Fruit fly (Drosophila melanogaster) ovary, adult (tissue): ENCODE results near the gene CG14695.

ENCODE experiments used
- CG17801 ChIP-seq: fragments of 200-800 bp; optimal IDR thresholded peaks from 2 replicates; lab custom pipeline; 2019; ENCODE audit warnings: missing biosample characterization, mild to moderate bottlenecking, missing genetic modification characterization, moderate library complexity; ENCODE audit not compliant: partially characterized antibody

Gene CG14695

dm6 chr3R:10879219-10879618, at the start of gene CG14695:
Gene CG14695 (minus strand): TSS chr3R:10879319.
- TF ChIP-seq CG17801 (GFP tag; lab: Kevin White, UChicago), result no peak

- TF ChIP-seq CG17801 (GFP tag; lab: Kevin White, UChicago), result no peak
These were observed 14.2 kb upstream of the CG14695 start, which contains the start of gene CG6621 for dm6 chr3R:10893327-10893726. Gene CG6621 (minus strand): TSS chr3R:10893531.

DNA sequence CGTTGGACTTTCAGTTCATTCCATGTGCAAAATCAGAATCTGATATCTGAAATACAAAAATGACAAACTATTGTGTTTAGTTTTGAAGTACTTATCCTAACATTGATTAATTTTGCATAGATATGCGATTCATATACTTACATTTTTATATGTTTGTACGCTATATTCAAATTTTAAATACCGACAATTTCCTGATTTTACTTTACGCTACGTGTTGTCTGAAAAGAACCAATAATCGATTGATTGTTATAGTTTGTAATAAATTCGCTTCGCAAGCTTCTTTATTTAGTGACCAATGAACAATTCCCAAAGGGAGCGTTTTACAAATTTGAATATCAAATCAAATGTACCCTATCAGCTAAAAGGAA, 10.4 kb upstream of the CG14695 start, which contains the start of gene Ak3:
Gene Ak3, minus strand, starts transcription at position 69 of the 368 bp plus-strand sequence.
- no peak for TF ChIP-seq CG17801 (GFP tag; lab: Kevin White, UChicago)

DNA sequence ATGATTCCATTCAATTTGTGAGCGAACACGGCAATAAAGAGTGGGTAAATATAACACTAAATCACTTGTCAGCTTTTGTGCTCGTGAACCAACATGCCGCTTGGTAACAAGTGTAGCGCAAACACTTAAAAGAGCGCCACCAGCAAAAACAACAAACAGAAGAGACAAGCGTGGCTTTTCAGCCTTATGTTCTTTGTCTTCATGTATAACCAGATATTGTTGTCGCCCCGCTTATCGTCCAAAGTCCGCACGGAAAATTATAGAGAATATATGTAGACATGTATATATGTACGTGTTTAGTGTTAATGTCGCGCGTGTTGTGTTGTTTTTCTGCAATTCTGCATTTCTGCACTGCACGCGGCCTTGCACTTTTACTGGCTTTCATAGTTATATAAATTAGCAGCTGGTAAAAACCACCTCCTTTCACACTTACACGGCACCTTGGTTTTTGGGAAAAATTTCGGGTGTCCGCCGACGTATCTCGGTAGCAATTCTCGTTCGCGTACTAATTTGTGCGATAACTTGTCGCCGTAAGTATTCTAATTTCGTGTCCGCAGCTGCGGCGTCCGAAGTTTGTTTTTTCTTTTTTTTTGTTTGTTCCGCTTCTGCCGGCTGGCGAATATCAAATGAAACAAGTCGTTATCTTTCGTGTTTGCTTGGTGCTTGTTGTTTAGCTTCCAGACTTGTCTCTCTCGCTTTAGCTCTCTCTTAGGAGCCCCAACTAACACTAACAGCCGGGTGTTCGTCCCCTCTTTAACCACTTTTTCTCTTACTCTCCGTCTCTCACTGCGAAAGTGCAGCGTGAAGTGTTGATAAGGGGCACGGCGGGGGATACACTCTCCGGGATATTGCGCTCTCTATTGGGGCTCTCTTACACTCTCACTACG, 9.8 kb upstream of the CG14695 start:
- TF ChIP-seq CG17801 (GFP tag; lab: Kevin White, UChicago), result peak; percentile 48

dm6 chr3R:10888300-10888632, 9.1 kb upstream of the CG14695 start:
- no peak for TF ChIP-seq CG17801 (GFP tag; lab: Kevin White, UChicago)

DNA sequence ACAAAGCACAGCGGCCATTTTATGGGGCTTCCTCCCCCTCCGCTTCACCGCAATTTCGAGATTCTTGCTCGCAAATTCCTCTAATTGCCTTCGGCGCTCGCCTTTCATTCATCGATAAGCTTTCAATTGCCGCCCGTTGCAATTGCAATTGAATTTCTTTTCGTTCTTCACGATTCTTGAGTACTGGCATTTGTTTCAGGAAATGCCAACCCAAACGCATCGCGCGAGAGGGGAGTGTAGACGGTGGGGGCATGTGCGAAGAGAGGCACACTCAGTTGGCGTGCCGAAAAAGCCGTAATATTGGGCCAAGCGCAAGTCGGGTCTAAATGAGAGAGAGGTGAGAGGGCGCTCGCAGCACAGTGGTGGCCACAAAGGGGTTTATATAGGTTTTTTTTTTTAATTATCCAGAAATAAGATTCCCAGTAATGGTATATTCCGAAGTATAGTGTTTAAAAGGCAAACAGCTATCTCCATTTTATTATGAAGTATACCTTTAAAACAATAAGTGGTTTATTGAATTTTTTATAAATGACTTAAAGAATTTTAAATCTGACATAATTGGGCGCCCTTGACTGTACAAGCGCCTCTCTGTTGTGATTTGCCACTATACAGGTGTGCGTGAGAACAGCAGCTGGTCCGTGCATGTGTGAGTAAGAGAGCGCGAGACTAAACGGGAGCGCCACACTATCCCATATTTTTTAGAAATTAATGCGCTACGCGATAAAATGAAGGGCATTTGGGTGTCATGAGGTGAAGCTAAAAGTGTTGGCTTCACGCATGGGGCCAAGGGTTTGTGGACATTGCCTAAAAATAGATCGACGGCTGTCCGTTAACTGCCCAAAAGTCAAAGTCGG, 7.6 kb upstream of the CG14695 start:
- peak; percentile 82 for TF ChIP-seq CG17801 (GFP tag; lab: Kevin White, UChicago)

DNA sequence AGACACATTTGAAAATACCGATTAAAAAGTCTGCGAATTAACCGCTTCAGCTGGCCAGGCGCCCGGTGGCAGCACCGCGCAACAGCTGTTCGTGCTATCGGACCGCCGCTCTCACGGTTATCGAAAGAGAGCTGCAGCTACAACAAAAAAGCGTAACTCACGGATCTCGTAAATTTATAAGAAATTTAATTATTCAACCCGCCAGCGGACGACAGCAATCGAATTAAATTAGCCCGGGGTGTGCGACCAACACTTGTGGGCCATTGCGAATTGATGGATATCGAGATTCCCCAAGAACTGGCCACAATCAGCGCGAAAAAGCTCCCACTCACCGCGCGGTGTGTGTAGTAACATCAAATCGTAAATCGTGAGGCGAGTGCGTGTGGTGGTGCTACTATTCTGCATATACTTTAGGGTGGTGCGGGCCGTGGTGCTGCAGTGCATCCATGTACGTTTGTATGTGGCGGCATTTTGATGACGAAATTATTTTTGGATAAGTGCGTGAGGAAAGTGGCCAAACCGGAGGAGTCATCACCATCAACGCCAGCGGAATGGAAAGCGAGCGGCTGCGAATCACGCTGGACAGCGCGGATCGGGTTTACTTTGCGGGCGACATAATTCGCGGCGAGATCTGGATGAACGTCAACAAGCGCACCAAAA, 6.4 kb upstream of the CG14695 start, which contains the start of gene Leash:
Gene Leash, plus strand, starts transcription at position 119 of the 660 bp plus-strand sequence.
- peak; percentile 9 for TF ChIP-seq CG17801 (GFP tag; lab: Kevin White, UChicago)

dm6 chr3R:10884678-10885421, 5.7 kb upstream of the CG14695 start, which contains the start of gene CG14696:
Gene CG14696 (minus strand): TSS chr3R:10885001.
- TF ChIP-seq CG17801 (GFP tag; lab: Kevin White, UChicago), result no peak

dm6 chr3R:10884031-10884677, 5.0 kb upstream of the CG14695 start:
- no peak for TF ChIP-seq CG17801 (GFP tag; lab: Kevin White, UChicago)

DNA sequence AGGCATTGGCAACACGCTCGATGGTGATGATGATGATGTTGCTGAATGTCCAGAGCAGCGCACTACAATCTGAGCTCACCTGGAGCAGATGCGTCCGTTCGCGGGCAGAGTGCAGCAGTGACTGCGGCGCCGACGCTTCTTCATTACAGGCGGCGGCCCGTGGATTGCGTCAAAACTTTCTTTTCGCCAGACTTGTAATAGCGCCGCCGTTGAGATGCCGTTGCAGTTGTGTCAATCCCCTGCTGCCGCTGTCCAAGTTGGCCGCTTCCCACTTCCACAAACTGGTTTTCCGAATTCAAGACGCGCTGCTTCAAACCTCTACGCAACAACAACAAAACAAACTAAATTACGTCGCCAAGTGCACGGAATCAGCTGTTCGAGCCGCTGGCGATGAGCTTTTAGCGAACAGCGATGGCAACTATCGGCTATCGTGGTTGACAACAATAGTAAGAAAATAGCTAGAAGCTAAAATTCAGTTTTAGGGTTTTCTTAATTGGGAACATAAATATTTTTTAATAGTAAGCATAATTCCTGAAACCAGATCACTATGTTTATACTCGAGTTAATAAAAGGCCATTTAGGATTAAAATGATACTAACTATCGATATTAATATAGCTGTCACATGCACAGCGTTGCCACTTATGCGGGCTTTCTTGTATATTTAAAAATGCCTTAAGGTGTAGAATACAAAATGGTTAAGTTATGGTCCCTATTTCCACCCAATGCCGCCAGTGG, 2.9 kb upstream of the CG14695 start, which contains the start of gene Tpc1:
Gene Tpc1, minus strand, starts transcription at position 365 of the 736 bp plus-strand sequence.
- TF ChIP-seq CG17801 (GFP tag; lab: Kevin White, UChicago), result no peak

- TF ChIP-seq CG17801 (GFP tag; lab: Kevin White, UChicago), result no peak
These were observed 491 bp downstream of the CG14695 start for dm6 chr3R:10878628-10879027.

- no peak for TF ChIP-seq CG17801 (GFP tag; lab: Kevin White, UChicago)
These were observed 1.3 kb downstream of the CG14695 start for dm6 chr3R:10877808-10878207.
